Worm (Caenorhabditis elegans): ENCODE results near the gene sor-3.

DNA sequence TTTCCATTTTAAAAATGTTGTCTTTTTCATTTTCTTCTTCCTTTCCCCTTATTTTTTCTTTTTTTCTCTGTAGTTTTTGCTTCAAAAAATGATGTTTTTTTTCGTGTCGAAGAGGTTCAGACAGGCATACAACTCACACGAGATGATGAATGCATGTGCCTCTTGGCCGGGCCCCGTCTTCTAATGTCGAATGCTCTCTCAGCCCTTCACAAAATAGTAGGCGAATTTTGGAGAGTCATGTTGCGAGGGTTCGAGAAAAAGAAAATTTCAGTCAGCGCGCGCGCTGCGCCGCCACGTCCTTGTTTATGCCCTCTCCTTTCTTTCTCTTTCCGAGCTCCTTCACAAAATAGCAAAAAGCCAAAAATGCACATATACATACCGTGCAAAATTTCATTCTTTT, 29.4 kb upstream of the sor-3 start:
- peak; percentile 83 for TF ChIP-seq lin-39 (tag; optimal IDR thresholded peaks at IDR 0.05)
- TF ChIP-seq ama-1 (optimal IDR thresholded peaks at IDR 0.05) = peak; percentile 34
- TF ChIP-seq eor-1 (tag; optimal IDR thresholded peaks at IDR 0.05) = no peak

Data from whole organism, L3 larva.